Worm (Caenorhabditis elegans) whole organism, L1 larva: ENCODE measurements around the gene C44B7.5.

Experiments
- aly-2 ChIP-seq: fragments of 150-350 bp; optimal IDR thresholded peaks from 2 replicates; lab custom pipeline; 2014; ENCODE audit warnings: missing biosample characterization, missing genetic modification characterization
- ceh-63 ChIP-seq: fragments of 200-800 bp; sonication (Bioruptor generic); optimal IDR thresholded peaks from 2 replicates; lab custom pipeline; 2018; ENCODE audit warnings: mild to moderate bottlenecking, missing genetic modification characterization, missing compliant biosample characterization
- dpl-1 ChIP-seq, 3 experiments: fragments of 150-350 bp in 2 of 3; sonication (generic microtip) in 1 of 3; optimal IDR thresholded peaks; 2 replicates each; lab custom pipeline; 2014 to 2017; ENCODE audit warnings: missing biosample characterization in 3 of 3, missing genetic modification characterization in 3 of 3, missing genetic modification reagents in 3 of 3
- egl-27 ChIP-seq, 2 experiments: fragments of 150-350 bp in 1 of 2; sonication (generic microtip); optimal IDR thresholded peaks; 3 replicates each; lab custom pipeline; 2017 to 2018; ENCODE audit warnings: missing biosample characterization in 2 of 2, missing genetic modification characterization in 2 of 2, missing genetic modification reagents in 2 of 2
- lin-15B ChIP-seq: fragments of 150-350 bp; sonication (generic microtip); optimal IDR thresholded peaks from 3 replicates; lab custom pipeline; 2014; ENCODE audit warnings: missing biosample characterization, missing genetic modification characterization
- mdl-1 ChIP-seq, 2 experiments: fragments of 150-350 bp; optimal IDR thresholded peaks; 2 replicates each; lab custom pipeline; 2014 to 2017; ENCODE audit warnings: missing biosample characterization in 2 of 2, missing genetic modification characterization in 2 of 2, inconsistent platforms in 1 of 2
- nhr-11 ChIP-seq: fragments of 150-350 bp; optimal IDR thresholded peaks from 2 replicates; lab custom pipeline; 2014; ENCODE audit warnings: missing biosample characterization, missing genetic modification characterization
- nhr-237 ChIP-seq: fragments of 150-350 bp; optimal IDR thresholded peaks from 2 replicates; lab custom pipeline; 2014; ENCODE audit warnings: missing biosample characterization, missing genetic modification characterization
- nhr-47 ChIP-seq: sonication (generic microtip); optimal IDR thresholded peaks from 2 replicates; lab custom pipeline; 2016; ENCODE audit warnings: mild to moderate bottlenecking, missing genetic modification characterization, moderate library complexity, missing compliant biosample characterization
- nhr-85 ChIP-seq: sonication (generic microtip); peaks from one replicate; lab custom pipeline; 2016; ENCODE audit warnings: missing genetic modification characterization, inconsistent platforms, missing compliant biosample characterization
- skn-1 ChIP-seq: fragments of 150-350 bp; optimal IDR thresholded peaks from 2 replicates; lab custom pipeline; 2014; ENCODE audit warnings: missing biosample characterization, missing genetic modification characterization
- snpc-4 ChIP-seq: fragments of 150-350 bp; optimal IDR thresholded peaks from 2 replicates; lab custom pipeline; 2014; ENCODE audit warnings: missing biosample characterization, missing genetic modification characterization
- sup-37 ChIP-seq: fragments of 200-800 bp; sonication (Bioruptor generic); optimal IDR thresholded peaks from 2 replicates; lab custom pipeline; 2018; ENCODE audit warnings: mild to moderate bottlenecking, missing genetic modification characterization, missing compliant biosample characterization

ce11 chrII:6891176-6891575 is 18.8 kb upstream of the C44B7.5 start:
- TF ChIP-seq sup-37 (GFP tag; lab: Kevin White, UChicago) (no peak), ceh-63 (GFP tag; lab: Kevin White, UChicago) (no peak), skn-1 (peak; percentile 43), nhr-85 (peak; percentile 87), snpc-4 (peak; percentile 7), aly-2 (tag; lab: Kevin White, UChicago) (no peak), mdl-1 (tag; optimal IDR thresholded peaks at IDR 0.05; lab: Kevin White, UChicago) (peak in 1 of 2 experiments; percentile 95), egl-27 (tag; optimal IDR thresholded peaks at IDR 0.05; lab: Kevin White, UChicago) (peak in 1 of 2 experiments; percentile 39), lin-15B (tag; lab: Kevin White, UChicago) (no peak), nhr-11 (tag; lab: Kevin White, UChicago) (no peak), dpl-1 (GFP tag; optimal IDR thresholded peaks at IDR 0.05; lab: Kevin White, UChicago) (peak in 2 of 3 experiments; percentile 15 to 38), nhr-47 (tag; lab: Kevin White, UChicago) (peak; percentile 29), nhr-237 (no peak)
